Worm (Caenorhabditis elegans) whole organism, L1 larva: Measurements from ENCODE around the gene F21G4.1.

Source experiments
- C16A3.4 ChIP-seq: fragments of 150-350 bp; optimal IDR thresholded peaks from 2 replicates; lab custom pipeline; 2014; ENCODE audit warnings: missing biosample characterization, missing genetic modification characterization
- C34B4.2 ChIP-seq: sonication (generic microtip); optimal IDR thresholded peaks from 2 replicates; lab custom pipeline; 2017; ENCODE audit warnings: mild to moderate bottlenecking, missing genetic modification characterization, missing compliant biosample characterization
- F16B12.6 ChIP-seq: fragments of 150-350 bp; optimal IDR thresholded peaks from 2 replicates; lab custom pipeline; 2014; ENCODE audit warnings: missing biosample characterization, missing genetic modification characterization
- Y116A8C.19 ChIP-seq: sonication (generic microtip); optimal IDR thresholded peaks from 2 replicates; lab custom pipeline; 2016; ENCODE audit warnings: missing compliant biosample characterization, missing genetic modification characterization, borderline replicate concordance
- aly-2 ChIP-seq: fragments of 150-350 bp; optimal IDR thresholded peaks from 2 replicates; lab custom pipeline; 2014; ENCODE audit warnings: missing biosample characterization, missing genetic modification characterization
- ceh-63 ChIP-seq: fragments of 200-800 bp; sonication (Bioruptor generic); optimal IDR thresholded peaks from 2 replicates; lab custom pipeline; 2018; ENCODE audit warnings: mild to moderate bottlenecking, missing genetic modification characterization, missing compliant biosample characterization
- ces-1 ChIP-seq: fragments of 150-350 bp; optimal IDR thresholded peaks from 2 replicates; lab custom pipeline; 2014; ENCODE audit warnings: missing biosample characterization, missing genetic modification reagents, missing genetic modification characterization
- dpl-1 ChIP-seq, 3 experiments: fragments of 150-350 bp in 2 of 3; sonication (generic microtip) in 1 of 3; optimal IDR thresholded peaks; 2 replicates each; lab custom pipeline; 2014 to 2017; ENCODE audit warnings: missing biosample characterization in 3 of 3, missing genetic modification characterization in 3 of 3, missing genetic modification reagents in 3 of 3
- dsc-1 ChIP-seq: sonication (generic microtip); optimal IDR thresholded peaks from 2 replicates; lab custom pipeline; 2016; ENCODE audit warnings: mild to moderate bottlenecking, missing genetic modification characterization, missing compliant biosample characterization
- efl-1 ChIP-seq, 4 experiments: fragments of 150-350 bp; optimal IDR thresholded peaks in 3 of 4; peaks in 1 of 4; 1 replicate in 1 of 4; 2 replicates in 3 of 4; lab custom pipeline; 2014; ENCODE audit warnings: missing biosample characterization in 2 of 4, missing genetic modification characterization in 2 of 4, missing genetic modification reagents in 2 of 4
- elt-2 ChIP-seq: sonication (generic microtip); optimal IDR thresholded peaks from 2 replicates; lab custom pipeline; 2016; ENCODE audit warnings: missing genetic modification characterization, mild to moderate bottlenecking, inconsistent platforms, missing compliant biosample characterization, missing genetic modification reagents
- hlh-17 ChIP-seq: fragments of 200-800 bp; sonication (Bioruptor generic); optimal IDR thresholded peaks from 2 replicates; lab custom pipeline; 2018; ENCODE audit warnings: missing genetic modification characterization, mild to moderate bottlenecking, missing compliant biosample characterization, moderate library complexity, borderline replicate concordance
- hpl-2 ChIP-seq: fragments of 150-350 bp; optimal IDR thresholded peaks from 2 replicates; lab custom pipeline; 2014; ENCODE audit warnings: missing biosample characterization, missing genetic modification reagents, missing genetic modification characterization
- jun-1 ChIP-seq: fragments of 150-350 bp; optimal IDR thresholded peaks from 2 replicates; lab custom pipeline; 2014; ENCODE audit warnings: missing biosample characterization, missing genetic modification reagents, missing genetic modification characterization
- mdl-1 ChIP-seq, 2 experiments: fragments of 150-350 bp; optimal IDR thresholded peaks; 2 replicates each; lab custom pipeline; 2014 to 2017; ENCODE audit warnings: missing biosample characterization in 2 of 2, missing genetic modification characterization in 2 of 2, inconsistent platforms in 1 of 2
- nhr-20 ChIP-seq: sonication (generic microtip); optimal IDR thresholded peaks from 2 replicates; lab custom pipeline; 2016; ENCODE audit warnings: mild to moderate bottlenecking, missing genetic modification characterization, missing compliant biosample characterization
- nhr-47 ChIP-seq: sonication (generic microtip); optimal IDR thresholded peaks from 2 replicates; lab custom pipeline; 2016; ENCODE audit warnings: mild to moderate bottlenecking, missing genetic modification characterization, moderate library complexity, missing compliant biosample characterization
- nhr-71 ChIP-seq: sonication (generic microtip); optimal IDR thresholded peaks from 2 replicates; lab custom pipeline; 2016; ENCODE audit warnings: mild to moderate bottlenecking, missing genetic modification characterization, moderate library complexity, missing compliant biosample characterization
- nhr-77 ChIP-seq: fragments of 150-350 bp; optimal IDR thresholded peaks from 2 replicates; lab custom pipeline; 2014; ENCODE audit warnings: missing biosample characterization, missing genetic modification characterization
- nhr-85 ChIP-seq: sonication (generic microtip); peaks from one replicate; lab custom pipeline; 2016; ENCODE audit warnings: missing genetic modification characterization, inconsistent platforms, missing compliant biosample characterization
- pag-3 ChIP-seq: sonication (generic microtip); optimal IDR thresholded peaks from 2 replicates; lab custom pipeline; 2017; ENCODE audit warnings: missing genetic modification characterization, mild to moderate bottlenecking, missing compliant biosample characterization, antibody characterized with exemption, borderline replicate concordance; ENCODE audit not compliant: insufficient read depth
- rnt-1 ChIP-seq: sonication (generic microtip); optimal IDR thresholded peaks from 2 replicates; lab custom pipeline; 2016; ENCODE audit warnings: mild to moderate bottlenecking, missing genetic modification characterization, moderate library complexity, missing compliant biosample characterization
- skn-1 ChIP-seq: fragments of 150-350 bp; optimal IDR thresholded peaks from 2 replicates; lab custom pipeline; 2014; ENCODE audit warnings: missing biosample characterization, missing genetic modification characterization
- snpc-4 ChIP-seq: fragments of 150-350 bp; optimal IDR thresholded peaks from 2 replicates; lab custom pipeline; 2014; ENCODE audit warnings: missing biosample characterization, missing genetic modification characterization
- sox-4 ChIP-seq: sonication (generic microtip); optimal IDR thresholded peaks from 2 replicates; lab custom pipeline; 2016; ENCODE audit warnings: missing genetic modification characterization, missing compliant biosample characterization
- sptf-1 ChIP-seq: fragments of 150-350 bp; optimal IDR thresholded peaks from 2 replicates; lab custom pipeline; 2014; ENCODE audit warnings: missing biosample characterization, missing genetic modification characterization
- tbx-2 ChIP-seq: sonication (generic microtip); optimal IDR thresholded peaks from 2 replicates; lab custom pipeline; 2016; ENCODE audit warnings: missing genetic modification characterization, missing compliant biosample characterization
- unc-30 ChIP-seq: sonication (generic microtip); optimal IDR thresholded peaks from 2 replicates; lab custom pipeline; 2017; ENCODE audit warnings: missing biosample characterization, missing genetic modification characterization
- unc-98 ChIP-seq: fragments of 200-800 bp; sonication (Bioruptor generic); IDR thresholded peaks from 2 replicates; pipeline ENCODE4 v1.3.6; 2022; ENCODE audit warnings: missing genetic modification characterization, missing compliant biosample characterization
- xbp-1 ChIP-seq: sonication (generic microtip); optimal IDR thresholded peaks from 2 replicates; lab custom pipeline; 2016; ENCODE audit warnings: missing genetic modification characterization, missing compliant biosample characterization
- ztf-11 ChIP-seq, 2 experiments: sonication (generic microtip); optimal IDR thresholded peaks; 2 replicates each; lab custom pipeline; 2016 to 2017; ENCODE audit warnings: missing genetic modification characterization in 2 of 2, missing biosample characterization in 1 of 2, missing compliant biosample characterization in 1 of 2
- ztf-4 ChIP-seq: fragments of 150-350 bp; optimal IDR thresholded peaks from 2 replicates; lab custom pipeline; 2014; ENCODE audit warnings: missing biosample characterization, missing genetic modification characterization

The F21G4.1 gene

ce11 chrX:9927993-9928392, 35.9 kb upstream of the F21G4.1 start (continued):
- TF ChIP-seq nhr-71 (peak; percentile 62), unc-30 (tag; lab: Kevin White, UChicago) (no peak), F16B12.6 (tag; lab: Kevin White, UChicago) (no peak), snpc-4 (no peak), dpl-1 (GFP tag; optimal IDR thresholded peaks at IDR 0.05; lab: Kevin White, UChicago) (no peak), tbx-2 (tag; lab: Kevin White, UChicago) (no peak), pag-3 (tag; lab: Kevin White, UChicago) (no peak), nhr-85 (tag; lab: Kevin White, UChicago) (no peak), Y116A8C.19 (no peak), skn-1 (tag; lab: Kevin White, UChicago) (no peak), C34B4.2 (tag; lab: Kevin White, UChicago) (no peak), xbp-1 (no peak), nhr-47 (tag; lab: Kevin White, UChicago) (peak; percentile 57), ces-1 (no peak), sox-4 (peak; percentile 62)

- TF ChIP-seq F16B12.6 (tag; lab: Kevin White, UChicago): no peak
- TF ChIP-seq ztf-11 (tag; optimal IDR thresholded peaks at IDR 0.05; lab: Kevin White, UChicago): no peak
- TF ChIP-seq elt-2 (tag; lab: Kevin White, UChicago): peak; percentile 45
- TF ChIP-seq, all 84 proteins: peak for 1
Observed at ce11 chrX:9924962-9925361, 32.8 kb upstream of the F21G4.1 start, which contains the start of gene ugt-23. TSS of gene ugt-23 (minus strand) at chrX:9925173.

ce11 chrX:9921257-9921656, 29.1 kb upstream of the F21G4.1 start, which contains the start of gene C17G1.2:
TSS of gene C17G1.2 (plus strand) at chrX:9921557.
- TF ChIP-seq efl-1 (optimal IDR thresholded peaks at IDR 0.05; lab: Kevin White, UChicago): no peak
- peak in 1 of 2 experiments; percentile 3 for TF ChIP-seq efl-1 (GFP tag; optimal IDR thresholded peaks at IDR 0.05 in 1 of 2; lab: Kevin White, UChicago)
- no peak for TF ChIP-seq C34B4.2 (tag; lab: Kevin White, UChicago)

DNA sequence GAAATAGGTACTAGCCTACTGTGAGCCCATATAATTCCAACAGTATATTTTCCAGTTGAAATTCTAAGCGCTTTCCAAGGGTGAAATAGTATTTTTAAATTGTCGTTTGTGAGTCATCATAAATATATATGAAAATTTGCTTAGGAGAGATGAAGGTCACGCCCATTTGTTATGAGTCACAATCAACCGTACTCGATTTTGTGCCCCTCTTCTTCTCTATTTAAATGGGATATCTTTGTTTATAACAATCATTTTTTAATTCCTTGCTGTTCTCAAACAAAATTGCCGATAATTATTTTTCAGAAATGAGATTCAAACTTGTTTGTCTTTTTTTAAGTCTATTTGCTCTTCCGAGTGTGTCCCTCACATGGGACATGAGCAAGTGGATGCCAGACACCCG, 26.9 kb upstream of the F21G4.1 start, which contains the start of gene folr-1:
Gene folr-1, plus strand, starts transcription at position 301 of the 400 bp plus-strand sequence.
- TF ChIP-seq nhr-77 (tag; lab: Kevin White, UChicago) (no peak), F16B12.6 (tag; lab: Kevin White, UChicago) (no peak), Y116A8C.19 (no peak), xbp-1 (no peak), mdl-1 (tag; optimal IDR thresholded peaks at IDR 0.05; lab: Kevin White, UChicago) (no peak), unc-30 (tag; lab: Kevin White, UChicago) (no peak), hpl-2 (GFP tag; lab: Kevin White, UChicago) (no peak), ztf-11 (tag; optimal IDR thresholded peaks at IDR 0.05; lab: Kevin White, UChicago) (no peak), dsc-1 (tag; lab: Kevin White, UChicago) (no peak)
- TF ChIP-seq, all 84 proteins: peak for 0

DNA sequence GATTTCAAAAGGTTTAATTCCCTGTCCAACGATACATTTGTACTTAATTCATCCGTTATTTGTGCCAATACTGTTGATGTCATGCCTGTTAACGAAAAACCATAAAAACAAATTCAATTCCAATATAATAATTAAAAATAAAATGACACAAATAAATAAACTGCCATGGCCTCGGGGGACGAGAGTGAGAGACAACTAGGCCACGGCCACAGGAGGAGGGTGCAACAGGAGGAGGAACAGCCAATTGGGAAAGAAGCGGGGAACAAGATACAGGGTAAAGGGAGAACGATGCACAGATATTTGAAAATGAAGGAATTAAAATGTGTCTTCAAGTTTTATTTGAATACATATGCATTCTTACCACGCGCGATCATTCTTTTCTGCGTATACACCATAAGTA, 25.2 kb upstream of the F21G4.1 start, which contains the start of gene F21G4.6:
Gene F21G4.6, minus strand, starts transcription at position 87 of the 400 bp plus-strand sequence.
- peak; percentile 56 for TF ChIP-seq rnt-1 (tag; lab: Kevin White, UChicago)
- TF ChIP-seq efl-1 (optimal IDR thresholded peaks at IDR 0.05; lab: Kevin White, UChicago): no peak
- no peak for TF ChIP-seq efl-1 (GFP tag; optimal IDR thresholded peaks at IDR 0.05 in 1 of 2; lab: Kevin White, UChicago)
- TF ChIP-seq, all 84 proteins: peak for 1

ce11 chrX:9905840-9906239, 13.7 kb upstream of the F21G4.1 start, which contains the start of gene F21G4.5:
TSS of gene F21G4.5 (plus strand) at chrX:9906140.
- TF ChIP-seq hlh-17 (GFP tag; lab: Kevin White, UChicago): no peak
- no peak for TF ChIP-seq sptf-1
- TF ChIP-seq snpc-4: no peak
- TF ChIP-seq ceh-63: no peak
- TF ChIP-seq nhr-20 (tag; lab: Kevin White, UChicago): no peak
- no peak for TF ChIP-seq unc-98
- TF ChIP-seq aly-2 (tag; lab: Kevin White, UChicago): no peak
- TF ChIP-seq rnt-1 (tag; lab: Kevin White, UChicago): no peak
- TF ChIP-seq ztf-4 (tag; lab: Kevin White, UChicago): no peak
- no peak for TF ChIP-seq jun-1 (tag; lab: Kevin White, UChicago)
- TF ChIP-seq C16A3.4 (tag; lab: Kevin White, UChicago): no peak
